Fruit fly (Drosophila melanogaster) whole organism, embryonic: ENCODE data around the gene Nf1.

Source experiments
- Atf-2 ChIP-seq: fragments of 200-800 bp; sonication (Bioruptor generic); optimal IDR thresholded peaks from 2 replicates; lab custom pipeline; 2016; ENCODE audit warnings: missing biosample characterization, missing genetic modification characterization
- Bgb ChIP-seq: fragments of 200-800 bp; sonication (Bioruptor generic); IDR thresholded peaks from 2 replicates; pipeline ENCODE4 v1.3.6; 2022; ENCODE audit warnings: missing biosample characterization, missing genetic modification characterization; ENCODE audit not compliant: partially characterized antibody
- BtbVII ChIP-seq: fragments of 200-800 bp; sonication (Bioruptor generic); optimal IDR thresholded peaks from 3 replicates; lab custom pipeline; 2017; ENCODE audit warnings: missing biosample characterization, mild to moderate bottlenecking, missing genetic modification characterization
- CG11085 ChIP-seq: fragments of 200-800 bp; sonication (Bioruptor generic); IDR thresholded peaks from 2 replicates; pipeline ENCODE4 v1.3.6; 2022; ENCODE audit warnings: missing biosample characterization, missing genetic modification characterization
- CG12942 ChIP-seq: fragments of 200-800 bp; sonication (Bioruptor generic); optimal IDR thresholded peaks from 3 replicates; lab custom pipeline; 2016; ENCODE audit warnings: missing biosample characterization, missing genetic modification characterization
- CG14710 ChIP-seq: fragments of 200-800 bp; sonication (Bioruptor generic); optimal IDR thresholded peaks from 3 replicates; lab custom pipeline; 2019; ENCODE audit warnings: missing biosample characterization, mild to moderate bottlenecking, missing genetic modification characterization, moderate library complexity
- CG16813 ChIP-seq: fragments of 200-800 bp; sonication (Bioruptor generic); IDR thresholded peaks from 3 replicates; pipeline ENCODE4 v1.3.6; 2022; ENCODE audit warnings: missing biosample characterization, missing genetic modification characterization; ENCODE audit not compliant: partially characterized antibody
- CG17328 ChIP-seq: fragments of 200-800 bp; sonication (Bioruptor generic); IDR thresholded peaks from 2 replicates; pipeline ENCODE4 v1.3.6; 2022; ENCODE audit warnings: missing biosample characterization, missing genetic modification characterization
- CG2129 ChIP-seq: fragments of 200-800 bp; sonication (Bioruptor generic); IDR thresholded peaks from 2 replicates; pipeline ENCODE4 v1.3.6; 2022; ENCODE audit warnings: missing biosample characterization, missing genetic modification characterization; ENCODE audit not compliant: partially characterized antibody
- CG31365 ChIP-seq: fragments of 200-800 bp; sonication (Bioruptor generic); optimal IDR thresholded peaks from 2 replicates; lab custom pipeline; 2018; ENCODE audit warnings: missing biosample characterization, mild to moderate bottlenecking, missing genetic modification characterization
- CG32772 ChIP-seq: fragments of 200-800 bp; sonication (Bioruptor generic); IDR thresholded peaks from 2 replicates; pipeline ENCODE4 v1.3.6; 2022; ENCODE audit warnings: missing biosample characterization, missing genetic modification characterization
- CG33213 ChIP-seq: fragments of 200-800 bp; sonication (Bioruptor generic); optimal IDR thresholded peaks from 3 replicates; lab custom pipeline; 2016; ENCODE audit warnings: missing biosample characterization, missing genetic modification characterization
- CG3407 ChIP-seq: fragments of 200-800 bp; sonication (Bioruptor generic); optimal IDR thresholded peaks from 2 replicates; lab custom pipeline; 2018; ENCODE audit warnings: missing biosample characterization, mild to moderate bottlenecking, missing genetic modification characterization
- CG3995 ChIP-seq: fragments of 200-800 bp; sonication (Bioruptor generic); optimal IDR thresholded peaks from 3 replicates; lab custom pipeline; 2016; ENCODE audit warnings: missing biosample characterization, missing genetic modification characterization
- CG43689 ChIP-seq: fragments of 200-800 bp; sonication (Bioruptor generic); IDR thresholded peaks from 2 replicates; pipeline ENCODE4 v1.3.6; 2022; ENCODE audit warnings: missing biosample characterization, missing genetic modification characterization
- CG4730 ChIP-seq: fragments of 200-800 bp; sonication (Bioruptor generic); IDR thresholded peaks from 2 replicates; pipeline ENCODE4 v1.3.6; 2022; ENCODE audit warnings: missing biosample characterization, missing genetic modification characterization
- CG6272 ChIP-seq: fragments of 200-800 bp; sonication (Bioruptor generic); IDR thresholded peaks from 2 replicates; pipeline ENCODE4 v1.3.6; 2022; ENCODE audit warnings: missing biosample characterization, missing genetic modification characterization
- CG6689 ChIP-seq: fragments of 200-800 bp; sonication (Bioruptor generic); IDR thresholded peaks from 2 replicates; pipeline ENCODE4 v1.3.6; 2022; ENCODE audit warnings: missing biosample characterization, missing genetic modification characterization
- Dip3 ChIP-seq: fragments of 200-800 bp; sonication (Bioruptor generic); optimal IDR thresholded peaks from 3 replicates; lab custom pipeline; 2016; ENCODE audit warnings: missing biosample characterization, missing genetic modification characterization
- Doc2 ChIP-seq: fragments of 200-800 bp; sonication (Bioruptor generic); IDR thresholded peaks from 2 replicates; pipeline ENCODE4 v1.3.6; 2022; ENCODE audit warnings: missing biosample characterization, missing genetic modification characterization
- Max ChIP-seq: fragments of 200-800 bp; sonication (Bioruptor generic); optimal IDR thresholded peaks from 2 replicates; lab custom pipeline; 2016; ENCODE audit warnings: missing biosample characterization, mild to moderate bottlenecking, missing genetic modification characterization
- Med ChIP-seq: fragments of 200-800 bp; sonication (Bioruptor generic); peaks from one replicate; lab custom pipeline; 2016; ENCODE audit warnings: missing biosample characterization, missing genetic modification characterization, mild to moderate bottlenecking, inconsistent platforms, moderate library complexity
- Mes4 ChIP-seq: fragments of 200-800 bp; sonication (Bioruptor generic); optimal IDR thresholded peaks from 2 replicates; lab custom pipeline; 2016; ENCODE audit warnings: missing biosample characterization, missing genetic modification characterization
- Neu2 ChIP-seq: fragments of 200-800 bp; sonication (Bioruptor generic); optimal IDR thresholded peaks from 3 replicates; lab custom pipeline; 2016; ENCODE audit warnings: missing biosample characterization, missing genetic modification characterization, borderline replicate concordance
- Pdp1 ChIP-seq, 2 experiments: fragments of 200-800 bp; sonication (Bioruptor generic); optimal IDR thresholded peaks; 3 replicates each; lab custom pipeline; 2016; ENCODE audit warnings: missing biosample characterization in 2 of 2, missing genetic modification characterization in 2 of 2, mild to moderate bottlenecking in 1 of 2, moderate library complexity in 1 of 2
- Spps ChIP-seq: fragments of 200-800 bp; sonication (Bioruptor generic); optimal IDR thresholded peaks from 2 replicates; lab custom pipeline; 2018; ENCODE audit warnings: missing biosample characterization, mild to moderate bottlenecking, missing genetic modification characterization
- Vsx1 ChIP-seq: fragments of 200-800 bp; sonication (Bioruptor generic); optimal IDR thresholded peaks from 2 replicates; lab custom pipeline; 2017; ENCODE audit warnings: missing biosample characterization, mild to moderate bottlenecking, missing genetic modification characterization, missing genetic modification reagents
- al ChIP-seq: fragments of 200-800 bp; sonication (Bioruptor generic); IDR thresholded peaks from 2 replicates; pipeline ENCODE4 v1.3.6; 2022; ENCODE audit warnings: missing biosample characterization, missing genetic modification characterization
- bab2 ChIP-seq: fragments of 200-800 bp; sonication (Bioruptor generic); optimal IDR thresholded peaks from 2 replicates; lab custom pipeline; 2016; ENCODE audit warnings: missing biosample characterization, missing genetic modification characterization
- bcd ChIP-seq: fragments of 200-800 bp; sonication (Bioruptor generic); optimal IDR thresholded peaks from 2 replicates; lab custom pipeline; 2017; ENCODE audit warnings: missing biosample characterization, mild to moderate bottlenecking, missing genetic modification characterization
- chinmo ChIP-seq: fragments of 200-800 bp; sonication (Bioruptor generic); IDR thresholded peaks from 4 replicates; pipeline ENCODE4 v1.3.6; 2022; ENCODE audit warnings: missing biosample characterization, missing genetic modification characterization; ENCODE audit not compliant: partially characterized antibody
- corto ChIP-seq: fragments of 200-800 bp; sonication (Bioruptor generic); optimal IDR thresholded peaks from 2 replicates; lab custom pipeline; 2016; ENCODE audit warnings: missing biosample characterization, mild to moderate bottlenecking, missing genetic modification characterization, moderate library complexity
- fd64A ChIP-seq: fragments of 200-800 bp; sonication (Bioruptor generic); optimal IDR thresholded peaks from 3 replicates; lab custom pipeline; 2018; ENCODE audit warnings: missing biosample characterization, mild to moderate bottlenecking, missing genetic modification characterization
- gcm2 ChIP-seq: fragments of 200-800 bp; sonication (Bioruptor generic); optimal IDR thresholded peaks from 2 replicates; lab custom pipeline; 2016; ENCODE audit warnings: missing biosample characterization, missing genetic modification characterization
- gsb ChIP-seq: fragments of 200-800 bp; sonication (Bioruptor generic); IDR thresholded peaks from 2 replicates; pipeline ENCODE4 v1.3.6; 2022; ENCODE audit warnings: missing biosample characterization, missing genetic modification characterization
- kah ChIP-seq: fragments of 200-800 bp; sonication (Bioruptor generic); optimal IDR thresholded peaks from 2 replicates; lab custom pipeline; 2018; ENCODE audit warnings: missing biosample characterization, mild to moderate bottlenecking, missing genetic modification characterization
- kay ChIP-seq: fragments of 200-800 bp; sonication (Bioruptor generic); optimal IDR thresholded peaks from 2 replicates; lab custom pipeline; 2016; ENCODE audit warnings: missing biosample characterization, missing genetic modification characterization
- mam ChIP-seq: fragments of 200-800 bp; sonication (Bioruptor generic); optimal IDR thresholded peaks from 3 replicates; lab custom pipeline; 2016; ENCODE audit warnings: missing biosample characterization, missing genetic modification characterization
- mld ChIP-seq: fragments of 200-800 bp; sonication (Bioruptor generic); IDR thresholded peaks from 3 replicates; pipeline ENCODE4 v1.3.6; 2022; ENCODE audit warnings: missing biosample characterization, missing genetic modification characterization; ENCODE audit not compliant: partially characterized antibody
- slbo ChIP-seq: fragments of 200-800 bp; sonication (Bioruptor generic); IDR thresholded peaks from 2 replicates; pipeline ENCODE4 v1.3.6; 2022; ENCODE audit warnings: missing biosample characterization, missing genetic modification characterization
- slp2 ChIP-seq: fragments of 200-800 bp; sonication (Bioruptor generic); optimal IDR thresholded peaks from 2 replicates; lab custom pipeline; 2016; ENCODE audit warnings: missing biosample characterization, missing genetic modification characterization
- so ChIP-seq: fragments of 200-800 bp; sonication (Bioruptor generic); IDR thresholded peaks from 3 replicates; pipeline ENCODE4 v1.3.6; 2022; ENCODE audit warnings: missing biosample characterization, missing genetic modification characterization
- sob ChIP-seq: fragments of 200-800 bp; sonication (Bioruptor generic); IDR thresholded peaks from 2 replicates; pipeline ENCODE4 v1.3.6; 2022; ENCODE audit warnings: missing biosample characterization, missing genetic modification characterization
- sr ChIP-seq: fragments of 200-800 bp; sonication (Bioruptor generic); IDR thresholded peaks from 3 replicates; pipeline ENCODE4 v1.3.6; 2022; ENCODE audit warnings: missing biosample characterization, missing genetic modification characterization
- stc ChIP-seq: fragments of 200-800 bp; sonication (Bioruptor generic); IDR thresholded peaks from 2 replicates; pipeline ENCODE4 v1.3.6; 2022; ENCODE audit warnings: missing biosample characterization, missing genetic modification characterization
- tio ChIP-seq: fragments of 200-800 bp; sonication (Bioruptor generic); optimal IDR thresholded peaks from 2 replicates; lab custom pipeline; 2017; ENCODE audit warnings: missing biosample characterization, missing genetic modification characterization, inconsistent platforms
- unc-4 ChIP-seq: fragments of 200-800 bp; sonication (Bioruptor generic); IDR thresholded peaks from 2 replicates; pipeline ENCODE4 v1.3.6; 2022; ENCODE audit warnings: missing biosample characterization, missing genetic modification characterization; ENCODE audit not compliant: partially characterized antibody
- vnd ChIP-seq: fragments of 200-800 bp; sonication (Bioruptor generic); IDR thresholded peaks from 3 replicates; pipeline ENCODE4 v1.3.6; 2022; ENCODE audit warnings: missing biosample characterization, missing genetic modification characterization; ENCODE audit not compliant: partially characterized antibody
- zf30C ChIP-seq: fragments of 200-800 bp; sonication (Bioruptor generic); optimal IDR thresholded peaks from 3 replicates; lab custom pipeline; 2018; ENCODE audit warnings: missing biosample characterization, mild to moderate bottlenecking, missing genetic modification characterization

Nf1 gene

DNA sequence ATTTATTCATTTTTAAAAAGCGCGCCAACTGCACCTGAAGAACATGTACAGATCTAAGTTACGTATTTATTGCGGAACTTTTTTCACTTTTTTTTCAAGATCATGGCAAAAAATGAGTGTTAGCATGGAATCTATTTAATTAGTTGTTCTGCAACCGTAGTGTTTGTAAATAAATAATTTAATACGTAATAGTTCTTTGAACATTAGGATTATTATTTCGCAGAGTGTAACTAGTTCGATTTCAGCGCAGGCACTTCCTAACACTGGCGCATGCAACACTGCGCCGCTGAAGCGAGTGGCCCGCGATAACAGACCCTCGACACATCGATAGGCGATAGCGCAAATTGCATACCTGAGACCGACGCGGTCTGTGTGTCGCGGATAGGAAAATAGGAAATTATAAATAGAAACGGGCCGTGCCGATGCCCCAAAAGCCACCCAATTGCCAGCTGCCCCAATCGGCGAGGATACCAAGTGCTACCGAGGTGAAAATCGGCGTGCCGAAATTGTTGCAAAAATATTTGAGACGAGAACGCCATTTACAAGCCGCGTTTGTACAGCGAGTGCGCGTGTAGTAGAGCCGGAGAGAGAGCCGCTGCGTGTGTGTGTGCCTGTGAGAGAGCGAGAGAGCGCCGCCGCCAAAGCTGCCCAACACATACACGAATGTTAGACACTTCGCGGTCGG lies 58.7 kb downstream of the Nf1 start, which contains the start of gene gro (continued):
- peak; percentile 99 for TF ChIP-seq zf30C
- peak; percentile 42; the same call in 1 of the 2 replicates for TF ChIP-seq CG4730 (GFP tag; lab: Robert Waterston, UW)
- peak; percentile 77 for TF ChIP-seq CG33213 (GFP tag; lab: Kevin White, UChicago)
- peak; percentile 67; the same call in 2 of the 4 replicates for TF ChIP-seq chinmo (GFP tag; lab: Robert Waterston, UW)
- peak; percentile 77 for TF ChIP-seq vnd
- TF ChIP-seq corto (GFP tag; lab: Kevin White, UChicago), result peak; percentile 19
- peak; percentile 78 for TF ChIP-seq bcd (GFP tag; lab: Kevin White, UChicago)
- no peak for TF ChIP-seq CG2129 (GFP tag; lab: Robert Waterston, UW)
- TF ChIP-seq Dip3, result peak; percentile 75
- peak; percentile 67 for TF ChIP-seq slp2 (GFP tag; lab: Kevin White, UChicago)
- TF ChIP-seq mam (GFP tag; lab: Kevin White, UChicago), result peak; percentile 84
- TF ChIP-seq CG14710 (tag; lab: Kevin White, UChicago), result peak; percentile 84
- TF ChIP-seq Neu2 (GFP tag; lab: Kevin White, UChicago), result no peak
- TF ChIP-seq Spps, result peak; percentile 30
- peak; percentile 43 for TF ChIP-seq Atf-2 (GFP tag; lab: Kevin White, UChicago)
- peak; percentile 51 for TF ChIP-seq CG17328 (GFP tag; lab: Robert Waterston, UW)
- TF ChIP-seq CG32772, result peak; percentile 44; the same call in 1 of the 2 replicates
- TF ChIP-seq kay, result peak; percentile 46
- TF ChIP-seq gsb (GFP tag; lab: Robert Waterston, UW), result peak; percentile 29; the same call in 1 of the 2 replicates
- peak; percentile 31 for TF ChIP-seq CG3995
- peak; percentile 27 for TF ChIP-seq BtbVII (GFP tag; lab: Kevin White, UChicago)
- peak; percentile 68 for TF ChIP-seq mld (GFP tag; lab: Robert Waterston, UW)
- TF ChIP-seq CG6689 (GFP tag; lab: Robert Waterston, UW), result peak; percentile 46; the same call in 1 of the 2 replicates
- peak; percentile 65 for TF ChIP-seq CG12942 (GFP tag; lab: Kevin White, UChicago)
- peak; percentile 60; the same call in 1 of the 2 replicates for TF ChIP-seq CG11085 (GFP tag; lab: Robert Waterston, UW)
- peak; percentile 50 for TF ChIP-seq Mes4 (GFP tag; lab: Kevin White, UChicago)
- 0 out of 3 replicates have a peak, but pooled peaks have one; percentile 14 for TF ChIP-seq sr (GFP tag; lab: Robert Waterston, UW)
- TF ChIP-seq bab2, result peak; percentile 66
- TF ChIP-seq unc-4 (GFP tag; lab: Robert Waterston, UW), result peak; percentile 74
- TF ChIP-seq tio (GFP tag; lab: Kevin White, UChicago), result peak; percentile 19
- TF ChIP-seq CG6272 (GFP tag; lab: Robert Waterston, UW), result peak; percentile 69
- TF ChIP-seq CG43689 (GFP tag; lab: Robert Waterston, UW), result no peak
- TF ChIP-seq kah (GFP tag; lab: Kevin White, UChicago), result no peak
- TF ChIP-seq stc, result peak; percentile 49; the same call in 1 of the 2 replicates
- TF ChIP-seq Bgb (GFP tag; lab: Robert Waterston, UW), result peak; percentile 90
- TF ChIP-seq CG3407 (GFP tag; lab: Kevin White, UChicago), result peak; percentile 50
- TF ChIP-seq so, result no peak
- TF ChIP-seq slbo (GFP tag; lab: Robert Waterston, UW), result peak; percentile 86
- peak; percentile 53 for TF ChIP-seq al (GFP tag; lab: Robert Waterston, UW)
- TF ChIP-seq fd64A (GFP tag; lab: Kevin White, UChicago), result no peak
- peak; percentile 91 for TF ChIP-seq sob (GFP tag; lab: Robert Waterston, UW)
- TF ChIP-seq Max (GFP tag; lab: Kevin White, UChicago), result peak; percentile 74
- TF ChIP-seq CG16813, result peak; percentile 78
- no peak for TF ChIP-seq CG31365 (tag; lab: Kevin White, UChicago)
- TF ChIP-seq Doc2 (GFP tag; lab: Robert Waterston, UW), result no peak
- TF ChIP-seq Vsx1, result peak; percentile 42
- peak; percentile 70 to 94 for TF ChIP-seq Pdp1 (GFP tag; optimal IDR thresholded peaks at IDR 0.05; lab: Kevin White, UChicago)
- no peak for TF ChIP-seq gcm2 (GFP tag; lab: Kevin White, UChicago)
- peak; percentile 98 for TF ChIP-seq Med (GFP tag; lab: Kevin White, UChicago)
